Worm (Caenorhabditis elegans) whole organism, young adult: ENCODE results near the gene Y7A9D.1.

ENCODE experiments used
- B0035.1 ChIP-seq: sonication (generic microtip); optimal IDR thresholded peaks from 2 replicates; lab custom pipeline; 2016; ENCODE audit warnings: missing genetic modification characterization, mild to moderate bottlenecking, missing compliant biosample characterization, missing genotype, missing genetic modification reagents
- B0336.3 ChIP-seq: fragments of 200-800 bp; sonication (Bioruptor generic); IDR thresholded peaks from 2 replicates; pipeline ENCODE4 v1.3.6; 2022; ENCODE audit warnings: missing genetic modification characterization, missing compliant biosample characterization
- F23B12.7 ChIP-seq: sonication (generic microtip); optimal IDR thresholded peaks from 2 replicates; lab custom pipeline; 2017; ENCODE audit warnings: missing genetic modification characterization, mild to moderate bottlenecking, missing compliant biosample characterization, antibody characterized with exemption, moderate library complexity; ENCODE audit not compliant: insufficient read depth
- F33H1.4 ChIP-seq: fragments of 200-800 bp; sonication (Bioruptor generic); IDR thresholded peaks from 2 replicates; pipeline ENCODE4 v1.3.6; 2022; ENCODE audit warnings: missing genetic modification reagents, missing genetic modification characterization, missing compliant biosample characterization
- F37B4.10 ChIP-seq: fragments of 200-800 bp; sonication (Bioruptor generic); IDR thresholded peaks from 2 replicates; pipeline ENCODE4 v1.3.6; 2022; ENCODE audit warnings: missing genetic modification characterization, missing compliant biosample characterization
- F39B2.1 ChIP-seq: fragments of 200-800 bp; sonication (Bioruptor generic); IDR thresholded peaks from 2 replicates; pipeline ENCODE4 v1.3.6; 2022; ENCODE audit warnings: missing genetic modification reagents, missing genetic modification characterization, missing compliant biosample characterization
- F57A8.1 ChIP-seq: fragments of 200-800 bp; sonication (Bioruptor generic); optimal IDR thresholded peaks from 2 replicates; lab custom pipeline; 2018; ENCODE audit warnings: mild to moderate bottlenecking, missing genetic modification characterization, moderate library complexity, missing compliant biosample characterization
- Y53G8AR.9 ChIP-seq: fragments of 200-800 bp; sonication (Bioruptor generic); conservative IDR thresholded peaks from 2 replicates; pipeline ENCODE4 v1.3.6; 2022; ENCODE audit warnings: missing genetic modification reagents, missing genetic modification characterization, missing compliant biosample characterization
- Y67H2A.10 ChIP-seq: fragments of 200-800 bp; sonication (Bioruptor generic); conservative IDR thresholded peaks from 2 replicates; pipeline ENCODE4 v1.3.6; 2022; ENCODE audit warnings: missing genetic modification reagents, missing genetic modification characterization, missing compliant biosample characterization
- Y95B8A.8 ChIP-seq: fragments of 200-800 bp; sonication (Bioruptor generic); IDR thresholded peaks from 2 replicates; pipeline ENCODE4 v1.3.6; 2022; ENCODE audit warnings: missing genetic modification reagents, missing genetic modification characterization, missing compliant biosample characterization
- akir-1 ChIP-seq: fragments of 200-800 bp; sonication (Bioruptor generic); optimal IDR thresholded peaks from 2 replicates; lab custom pipeline; 2018; ENCODE audit warnings: mild to moderate bottlenecking, missing genetic modification characterization, moderate library complexity, missing compliant biosample characterization
- athp-1 ChIP-seq: sonication (generic microtip); optimal IDR thresholded peaks from 2 replicates; lab custom pipeline; 2017; ENCODE audit warnings: mild to moderate bottlenecking, missing genetic modification characterization, missing compliant biosample characterization
- attf-3 ChIP-seq: fragments of 200-800 bp; sonication (Bioruptor generic); conservative IDR thresholded peaks from 2 replicates; pipeline ENCODE4 v1.3.6; 2022; ENCODE audit warnings: missing genetic modification reagents, missing genetic modification characterization, missing compliant biosample characterization
- attf-6 ChIP-seq: fragments of 200-800 bp; sonication (Bioruptor generic); IDR thresholded peaks from 2 replicates; pipeline ENCODE4 v1.3.6; 2022; ENCODE audit warnings: missing genetic modification reagents, missing genetic modification characterization, missing compliant biosample characterization
- bed-1 ChIP-seq: fragments of 200-800 bp; sonication (Bioruptor generic); IDR thresholded peaks from 2 replicates; pipeline ENCODE4 v1.3.6; 2022; ENCODE audit warnings: missing genetic modification reagents, missing genetic modification characterization, missing compliant biosample characterization
- cebp-2 ChIP-seq: fragments of 200-800 bp; sonication (Bioruptor generic); IDR thresholded peaks from 2 replicates; pipeline ENCODE4 v1.3.6; 2022; ENCODE audit warnings: missing genetic modification characterization, missing compliant biosample characterization
- ceh-100 ChIP-seq: fragments of 200-800 bp; sonication (Bioruptor generic); IDR thresholded peaks from 2 replicates; pipeline ENCODE4 v1.3.6; 2022; ENCODE audit warnings: missing genetic modification reagents, missing genetic modification characterization, missing compliant biosample characterization
- ceh-58 ChIP-seq: fragments of 200-800 bp; sonication (Bioruptor generic); IDR thresholded peaks from 2 replicates; pipeline ENCODE4 v1.3.6; 2022; ENCODE audit warnings: missing genetic modification characterization, missing compliant biosample characterization
- dpff-1 ChIP-seq: sonication (generic microtip); optimal IDR thresholded peaks from 2 replicates; lab custom pipeline; 2017; ENCODE audit warnings: mild to moderate bottlenecking, missing genetic modification characterization, missing compliant biosample characterization
- efl-1 ChIP-seq: fragments of 150-350 bp; optimal IDR thresholded peaks from 2 replicates; lab custom pipeline; 2014; ENCODE audit warnings: missing biosample characterization, missing genetic modification reagents, missing genetic modification characterization
- hsf-1 ChIP-seq: fragments of 200-800 bp; sonication (Bioruptor generic); IDR thresholded peaks from 2 replicates; pipeline ENCODE4 v1.3.6; 2022; ENCODE audit warnings: missing genetic modification reagents, missing genetic modification characterization, missing compliant biosample characterization
- lin-40 ChIP-seq: sonication (generic microtip); optimal IDR thresholded peaks from 2 replicates; lab custom pipeline; 2016; ENCODE audit warnings: missing genetic modification characterization, mild to moderate bottlenecking, missing compliant biosample characterization, missing genotype, missing genetic modification reagents
- lin-54 ChIP-seq: fragments of 200-800 bp; sonication (Bioruptor generic); optimal IDR thresholded peaks from 2 replicates; lab custom pipeline; 2018; ENCODE audit warnings: mild to moderate bottlenecking, missing genetic modification characterization, missing compliant biosample characterization
- madf-10 ChIP-seq: sonication (generic microtip); optimal IDR thresholded peaks from 2 replicates; lab custom pipeline; 2016; ENCODE audit warnings: mild to moderate bottlenecking, missing genetic modification characterization, missing compliant biosample characterization
- madf-3 ChIP-seq: fragments of 200-800 bp; sonication (Bioruptor generic); IDR thresholded peaks from 2 replicates; pipeline ENCODE4 v1.3.6; 2022; ENCODE audit warnings: missing genetic modification reagents, missing genetic modification characterization, missing compliant biosample characterization
- mes-4 ChIP-seq: sonication (generic microtip); optimal IDR thresholded peaks from 2 replicates; lab custom pipeline; 2016; ENCODE audit warnings: missing genotype, missing genetic modification characterization, missing compliant biosample characterization
- mxl-1 ChIP-seq: sonication (generic microtip); optimal IDR thresholded peaks from 2 replicates; lab custom pipeline; 2016; ENCODE audit warnings: missing genetic modification characterization, missing compliant biosample characterization
- nfya-1 ChIP-seq: sonication (generic microtip); optimal IDR thresholded peaks from 2 replicates; lab custom pipeline; 2017; ENCODE audit warnings: antibody characterized with exemption, missing compliant biosample characterization, missing genetic modification characterization, borderline replicate concordance; ENCODE audit not compliant: insufficient read depth
- nhr-120 ChIP-seq: fragments of 200-800 bp; sonication (Bioruptor generic); IDR thresholded peaks from 2 replicates; pipeline ENCODE4 v1.3.6; 2022; ENCODE audit warnings: missing genetic modification characterization, missing compliant biosample characterization
- nhr-179 ChIP-seq: sonication (generic microtip); optimal IDR thresholded peaks from 2 replicates; lab custom pipeline; 2016; ENCODE audit warnings: mild to moderate bottlenecking, missing genetic modification characterization, missing compliant biosample characterization
- pha-4 ChIP-seq: fragments of 150-350 bp; sonication (generic microtip); optimal IDR thresholded peaks from 2 replicates; lab custom pipeline; 2014; ENCODE audit warnings: missing biosample characterization, missing genetic modification reagents, missing genetic modification characterization
- rcor-1 ChIP-seq: fragments of 200-800 bp; sonication (Bioruptor generic); IDR thresholded peaks from 2 replicates; pipeline ENCODE4 v1.3.6; 2022; ENCODE audit warnings: missing genetic modification reagents, missing genetic modification characterization, missing compliant biosample characterization
- repo-1 ChIP-seq: sonication (generic microtip); optimal IDR thresholded peaks from 2 replicates; lab custom pipeline; 2017; ENCODE audit warnings: mild to moderate bottlenecking, missing genetic modification characterization, missing compliant biosample characterization
- rpc-1 ChIP-seq, 2 experiments: fragments of 150-350 bp in 1 of 2; sonication (generic microtip) in 1 of 2; optimal IDR thresholded peaks; 2 replicates each; lab custom pipeline; 2014 to 2018; ENCODE audit warnings: missing biosample characterization in 1 of 2, missing genetic modification characterization in 1 of 2, missing genetic modification reagents in 1 of 2, missing genotype in 1 of 2
- sdz-38 ChIP-seq: sonication (generic microtip); optimal IDR thresholded peaks from 2 replicates; lab custom pipeline; 2016; ENCODE audit warnings: missing genotype, missing genetic modification characterization, missing compliant biosample characterization
- snpc-1.1 ChIP-seq: sonication (generic microtip); optimal IDR thresholded peaks from 2 replicates; lab custom pipeline; 2017; ENCODE audit warnings: missing genetic modification characterization, mild to moderate bottlenecking, missing compliant biosample characterization, antibody characterized with exemption, moderate library complexity, missing genotype, missing genetic modification reagents; ENCODE audit not compliant: insufficient read depth
- snpc-4 ChIP-seq, 5 experiments: fragments of 150-350 bp in 1 of 5; sonication (generic microtip) in 4 of 5; optimal IDR thresholded peaks; 2 replicates each; lab custom pipeline; 2014 to 2018; ENCODE audit warnings: missing genetic modification characterization in 5 of 5, missing biosample characterization in 3 of 5, antibody characterized with exemption in 2 of 5, mild to moderate bottlenecking in 2 of 5, missing compliant biosample characterization in 2 of 5, missing genotype in 2 of 5, moderate library complexity in 2 of 5, missing genetic modification reagents in 1 of 5
- sptf-2 ChIP-seq: fragments of 200-800 bp; sonication (Bioruptor generic); optimal IDR thresholded peaks from 2 replicates; lab custom pipeline; 2018; ENCODE audit warnings: mild to moderate bottlenecking, missing genetic modification characterization, missing compliant biosample characterization
- unc-130 ChIP-seq: sonication (generic microtip); optimal IDR thresholded peaks from 2 replicates; lab custom pipeline; 2016; ENCODE audit warnings: missing genetic modification reagents, missing genetic modification characterization, missing compliant biosample characterization
- unc-62 ChIP-seq: fragments of 150-350 bp; optimal IDR thresholded peaks from 2 replicates; lab custom pipeline; 2014; ENCODE audit warnings: missing biosample characterization, missing genetic modification reagents, missing genetic modification characterization
- ztf-22 ChIP-seq: fragments of 200-800 bp; sonication (Bioruptor generic); optimal IDR thresholded peaks from 2 replicates; lab custom pipeline; 2018; ENCODE audit warnings: mild to moderate bottlenecking, missing genetic modification characterization, moderate library complexity, missing compliant biosample characterization

Gene Y7A9D.1

DNA sequence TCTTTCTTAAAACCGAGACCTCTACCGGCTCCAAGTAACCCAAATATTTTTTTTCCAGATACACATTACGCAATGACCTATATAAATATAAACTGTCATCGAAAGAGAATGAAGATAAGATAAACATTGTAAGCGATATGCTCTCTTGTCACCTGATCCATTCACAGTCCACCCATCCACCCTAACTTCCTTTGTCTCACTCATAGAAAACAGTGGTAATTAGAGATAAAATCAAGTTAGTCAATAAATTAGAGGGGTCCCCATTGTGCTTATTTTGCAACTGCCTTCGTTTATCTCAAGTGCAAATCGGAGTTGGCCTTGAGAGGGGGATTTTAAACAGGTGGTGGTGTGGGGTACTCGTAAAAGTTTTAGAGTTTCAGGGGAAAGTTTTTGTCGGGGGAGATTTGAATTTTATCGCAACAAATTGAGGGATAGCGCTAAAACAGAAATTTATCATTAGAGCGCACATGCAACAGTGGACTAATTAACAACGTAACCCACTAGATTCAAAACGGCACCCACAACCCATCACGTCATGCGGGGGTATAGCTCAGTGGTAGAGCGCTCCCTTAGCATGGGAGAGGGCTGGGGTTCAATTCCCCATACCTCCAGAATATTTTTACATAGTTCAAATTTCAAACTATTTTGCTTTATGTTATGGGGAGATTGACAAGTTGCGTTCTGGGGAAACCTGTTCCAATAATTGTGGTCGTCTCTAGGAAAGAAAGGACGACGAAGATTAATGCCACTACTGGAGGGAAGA lies 16.0 kb upstream of the Y7A9D.1 start (continued):
- TF ChIP-seq rpc-1 (optimal IDR thresholded peaks at IDR 0.05; lab: Kevin White, UChicago) (peak; percentile 88), rpc-1 (tag; optimal IDR thresholded peaks at IDR 0.05; lab: Kevin White, UChicago) (peak; percentile 87), nfya-1 (tag; lab: Kevin White, UChicago) (no peak), ceh-58 (GFP tag; lab: Robert Waterston, UW) (no peak), F23B12.7 (peak; percentile 35), F37B4.10 (no peak), mes-4 (tag; lab: Kevin White, UChicago) (peak; percentile 63), ceh-100 (peak; percentile 55; the same call in 1 of the 2 replicates), dpff-1 (tag; lab: Kevin White, UChicago) (no peak), B0336.3 (GFP tag; lab: Robert Waterston, UW) (peak; percentile 56; the same call in 1 of the 2 replicates), lin-54 (peak; percentile 32), hsf-1 (GFP tag; lab: Robert Waterston, UW) (0 out of 2 replicates have a peak, but pooled peaks have one; percentile 35), efl-1 (peak; percentile 14), athp-1 (tag; lab: Kevin White, UChicago) (peak; percentile 59), mxl-1 (tag; lab: Kevin White, UChicago) (peak; percentile 70), B0035.1 (tag; lab: Kevin White, UChicago) (no peak), snpc-1.1 (tag; lab: Kevin White, UChicago) (no peak), sptf-2 (GFP tag; lab: Kevin White, UChicago) (peak; percentile 67), madf-10 (tag; lab: Kevin White, UChicago) (peak; percentile 21), bed-1 (no peak), attf-3 (GFP tag; lab: Robert Waterston, UW) (no peak), akir-1 (GFP tag; lab: Kevin White, UChicago) (no peak), lin-40 (tag; lab: Kevin White, UChicago) (peak; percentile 18), Y67H2A.10 (GFP tag; lab: Robert Waterston, UW) (no peak), attf-6 (GFP tag; lab: Robert Waterston, UW) (peak; percentile 96), nhr-120 (GFP tag; lab: Robert Waterston, UW) (0 out of 2 replicates have a peak, but pooled peaks have one; percentile 53), Y53G8AR.9 (GFP tag; lab: Robert Waterston, UW) (peak; percentile 69; the same call in 1 of the 2 replicates), ztf-22 (GFP tag; lab: Kevin White, UChicago) (no peak), pha-4 (tag; lab: Kevin White, UChicago) (no peak), nhr-179 (tag; lab: Kevin White, UChicago) (peak; percentile 35), F33H1.4 (GFP tag; lab: Robert Waterston, UW) (no peak), F39B2.1 (GFP tag; lab: Robert Waterston, UW) (no peak), madf-3 (GFP tag; lab: Robert Waterston, UW) (no peak)

ce11 chrIV:16396651-16397050 lies 14.6 kb upstream of the Y7A9D.1 start:
- TF ChIP-seq F57A8.1 (GFP tag; lab: Kevin White, UChicago), result no peak
- TF ChIP-seq unc-62 (GFP tag; lab: Kevin White, UChicago), result peak; percentile 93

- TF ChIP-seq rcor-1, result no peak
- no peak for TF ChIP-seq sdz-38 (tag; lab: Kevin White, UChicago)
- TF ChIP-seq repo-1 (tag; lab: Kevin White, UChicago), result no peak
- no peak for TF ChIP-seq sptf-2 (GFP tag; lab: Kevin White, UChicago)
- TF ChIP-seq Y95B8A.8, result no peak
- no peak for TF ChIP-seq unc-130 (GFP tag; lab: Kevin White, UChicago)
- TF ChIP-seq cebp-2, result no peak
- no peak for TF ChIP-seq snpc-4 (GFP tag; optimal IDR thresholded peaks at IDR 0.05; lab: Kevin White, UChicago)
- TF ChIP-seq snpc-4 (tag; optimal IDR thresholded peaks at IDR 0.05; lab: Kevin White, UChicago), result peak in 1 of 4 experiments; percentile 36
- TF ChIP-seq, all 124 proteins: peak for 1
These were observed 11.7 kb upstream of the Y7A9D.1 start, which contains the start of gene Y65A5A.24 for ce11 chrIV:16393668-16394067. Gene Y65A5A.24 (plus strand): TSS chrIV:16393968.
